Worm (Caenorhabditis elegans) whole organism, young adult: ENCODE results near the gene sre-42.

Source experiments
- F23B12.7 ChIP-seq: sonication (generic microtip); optimal IDR thresholded peaks from 2 replicates; lab custom pipeline; 2017; ENCODE audit warnings: missing genetic modification characterization, mild to moderate bottlenecking, missing compliant biosample characterization, antibody characterized with exemption, moderate library complexity; ENCODE audit not compliant: insufficient read depth
- F33H1.4 ChIP-seq: fragments of 200-800 bp; sonication (Bioruptor generic); IDR thresholded peaks from 2 replicates; pipeline ENCODE4 v1.3.6; 2022; ENCODE audit warnings: missing genetic modification reagents, missing genetic modification characterization, missing compliant biosample characterization
- F39B2.1 ChIP-seq: fragments of 200-800 bp; sonication (Bioruptor generic); IDR thresholded peaks from 2 replicates; pipeline ENCODE4 v1.3.6; 2022; ENCODE audit warnings: missing genetic modification reagents, missing genetic modification characterization, missing compliant biosample characterization
- ama-1 ChIP-seq, 3 experiments: fragments of 150-350 bp in 1 of 3; sonication (generic microtip) in 2 of 3; optimal IDR thresholded peaks; 2 replicates each; lab custom pipeline; 2014 to 2018; ENCODE audit warnings: missing biosample characterization in 2 of 3, missing genetic modification characterization in 2 of 3, missing genetic modification reagents in 2 of 3
- attf-5 ChIP-seq: fragments of 200-800 bp; sonication (Bioruptor generic); optimal IDR thresholded peaks from 2 replicates; lab custom pipeline; 2018; ENCODE audit warnings: mild to moderate bottlenecking, missing genetic modification characterization, missing compliant biosample characterization
- dpff-1 ChIP-seq: sonication (generic microtip); optimal IDR thresholded peaks from 2 replicates; lab custom pipeline; 2017; ENCODE audit warnings: mild to moderate bottlenecking, missing genetic modification characterization, missing compliant biosample characterization
- him-1 ChIP-seq: sonication (generic microtip); optimal IDR thresholded peaks from 2 replicates; lab custom pipeline; 2016; ENCODE audit warnings: missing genotype, missing genetic modification reagents, missing genetic modification characterization, missing compliant biosample characterization
- let-526 ChIP-seq: fragments of 200-800 bp; sonication (Bioruptor generic); IDR thresholded peaks from 2 replicates; pipeline ENCODE4 v1.3.6; 2022; ENCODE audit warnings: missing genetic modification reagents, missing genetic modification characterization, missing compliant biosample characterization
- lin-35 ChIP-seq, 3 experiments: fragments of 150-350 bp in 2 of 3; sonication (generic microtip) in 1 of 3; optimal IDR thresholded peaks; 2 replicates each; lab custom pipeline; 2014 to 2018; ENCODE audit warnings: missing biosample characterization in 3 of 3, missing genetic modification characterization in 3 of 3, missing genetic modification reagents in 3 of 3
- lsl-1 ChIP-seq: fragments of 200-800 bp; sonication (Bioruptor generic); optimal IDR thresholded peaks from 2 replicates; lab custom pipeline; 2018; ENCODE audit warnings: mild to moderate bottlenecking, missing genetic modification characterization, moderate library complexity, missing compliant biosample characterization
- mes-4 ChIP-seq: sonication (generic microtip); optimal IDR thresholded peaks from 2 replicates; lab custom pipeline; 2016; ENCODE audit warnings: missing genotype, missing genetic modification characterization, missing compliant biosample characterization
- nfya-1 ChIP-seq: sonication (generic microtip); optimal IDR thresholded peaks from 2 replicates; lab custom pipeline; 2017; ENCODE audit warnings: antibody characterized with exemption, missing compliant biosample characterization, missing genetic modification characterization, borderline replicate concordance; ENCODE audit not compliant: insufficient read depth
- nhr-27 ChIP-seq: fragments of 200-800 bp; sonication (Bioruptor generic); optimal IDR thresholded peaks from 2 replicates; lab custom pipeline; 2018; ENCODE audit warnings: mild to moderate bottlenecking, missing genetic modification characterization, moderate library complexity, missing compliant biosample characterization
- pbrm-1 ChIP-seq: fragments of 200-800 bp; sonication (Bioruptor generic); IDR thresholded peaks from 2 replicates; pipeline ENCODE4 v1.3.6; 2022; ENCODE audit warnings: missing genetic modification reagents, missing genetic modification characterization, missing compliant biosample characterization
- rcor-1 ChIP-seq: fragments of 200-800 bp; sonication (Bioruptor generic); IDR thresholded peaks from 2 replicates; pipeline ENCODE4 v1.3.6; 2022; ENCODE audit warnings: missing genetic modification reagents, missing genetic modification characterization, missing compliant biosample characterization
- rec-8 ChIP-seq, 2 experiments: sonication (generic microtip); optimal IDR thresholded peaks; 2 replicates each; lab custom pipeline; 2016; ENCODE audit warnings: mild to moderate bottlenecking in 2 of 2, missing genetic modification characterization in 2 of 2, missing genetic modification reagents in 2 of 2, missing genotype in 2 of 2, missing biosample characterization in 1 of 2, missing compliant biosample characterization in 1 of 2, moderate library complexity in 1 of 2
- sptf-2 ChIP-seq: fragments of 200-800 bp; sonication (Bioruptor generic); optimal IDR thresholded peaks from 2 replicates; lab custom pipeline; 2018; ENCODE audit warnings: mild to moderate bottlenecking, missing genetic modification characterization, missing compliant biosample characterization
- tbp1 ChIP-seq: fragments of 200-800 bp; sonication (Bioruptor generic); optimal IDR thresholded peaks from 2 replicates; lab custom pipeline; 2018; ENCODE audit warnings: mild to moderate bottlenecking, missing genetic modification characterization, missing compliant biosample characterization
- ztf-25 ChIP-seq: fragments of 200-800 bp; sonication (Bioruptor generic); IDR thresholded peaks from 2 replicates; pipeline ENCODE4 v1.3.6; 2022; ENCODE audit warnings: missing genetic modification reagents, missing genetic modification characterization, missing compliant biosample characterization

The sre-42 gene

ce11 chrII:12335430-12335829 lies 51.3 kb downstream of the sre-42 start, which contains the start of gene sre-52:
sre-52 (plus strand) TSS chrII:12335730.
- no peak for TF ChIP-seq rec-8 (tag; optimal IDR thresholded peaks at IDR 0.05; lab: Kevin White, UChicago)
- no peak for TF ChIP-seq ama-1 (optimal IDR thresholded peaks at IDR 0.05; lab: Kevin White, UChicago)
- no peak for TF ChIP-seq ama-1 (GFP tag; optimal IDR thresholded peaks at IDR 0.05; lab: Kevin White, UChicago)
- no peak for TF ChIP-seq tbp1 (GFP tag; lab: Kevin White, UChicago)
- no peak for TF ChIP-seq dpff-1 (tag; lab: Kevin White, UChicago)
- no peak for TF ChIP-seq F39B2.1
- TF ChIP-seq mes-4 (tag; lab: Kevin White, UChicago): no peak
- TF ChIP-seq lin-35 (GFP tag; optimal IDR thresholded peaks at IDR 0.05; lab: Kevin White, UChicago): no peak
- TF ChIP-seq F23B12.7 (tag; lab: Kevin White, UChicago): no peak
- no peak for TF ChIP-seq let-526
- no peak for TF ChIP-seq pbrm-1
- TF ChIP-seq nhr-27 (tag; lab: Kevin White, UChicago): no peak
- TF ChIP-seq F33H1.4: no peak
- no peak for TF ChIP-seq lsl-1 (GFP tag; lab: Kevin White, UChicago)
- TF ChIP-seq rcor-1: no peak
- TF ChIP-seq attf-5 (GFP tag; lab: Kevin White, UChicago): no peak
- no peak for TF ChIP-seq ztf-25
- no peak for TF ChIP-seq sptf-2
- TF ChIP-seq him-1: no peak
- no peak for TF ChIP-seq nfya-1 (tag; lab: Kevin White, UChicago)
